Fruit fly (Drosophila melanogaster) S2 (cell line): ENCODE data around the gene CG43390.
"Not testable (repeated sequence)": the region's sequence is repeated elsewhere in the genome, so short reads cannot be mapped to it uniquely, and the experiment has no call there.

Experiments used
- CG8478 ChIP-seq: fragments of >200 bp; optimal IDR thresholded peaks from 2 replicates; lab custom pipeline; 2018
- CTCF ChIP-seq, 2 experiments: fragments of >200 bp; optimal IDR thresholded peaks; 2 replicates each; lab custom pipeline; 2018

CG43390 gene

DNA sequence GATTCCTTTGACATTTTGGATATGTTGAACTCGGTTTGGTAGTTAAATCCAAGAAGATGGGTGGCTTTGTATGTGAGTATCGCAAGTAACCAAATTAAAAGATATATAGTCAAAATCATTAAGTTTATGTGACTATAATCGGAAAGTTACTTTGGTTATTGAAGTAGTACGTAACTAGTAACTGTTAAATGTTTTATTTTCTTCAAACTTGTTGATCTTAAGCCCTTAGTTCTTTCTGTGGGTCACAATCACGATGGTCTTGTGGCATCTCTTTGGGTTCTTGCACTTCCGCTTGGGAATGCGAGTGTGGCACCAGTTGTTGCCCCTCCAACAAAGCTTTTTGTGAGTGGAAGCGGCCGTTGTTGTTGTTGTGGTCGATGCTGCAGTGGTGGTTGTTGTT is 2.8 kb downstream of the CG43390 start, which contains the start of gene CG33489:
TSS of gene CG33489 (minus strand) at position 101 of the 400 bp plus-strand sequence.
- not testable (repeated sequence) for TF ChIP-seq CG8478; CTCF (optimal IDR thresholded peaks at IDR 0.05; lab: Kevin White, UChicago)

DNA sequence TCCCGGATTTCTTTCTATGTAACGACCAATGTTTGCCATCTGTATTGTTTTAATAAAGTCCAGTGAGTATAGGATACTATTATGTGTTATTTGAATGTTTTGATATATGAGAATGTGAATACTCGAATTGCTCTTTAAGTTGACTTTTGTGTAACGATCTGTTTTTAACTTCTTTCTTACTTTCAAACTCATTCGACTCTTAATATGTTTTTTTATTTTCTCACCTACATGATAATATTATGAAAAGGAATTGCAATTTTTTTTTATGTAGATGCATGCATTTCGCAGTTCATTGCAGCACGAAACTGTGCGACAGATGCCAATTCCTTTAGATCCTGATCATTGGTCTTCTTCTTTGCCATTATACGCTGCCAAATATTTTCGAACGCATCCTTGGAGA is 5.2 kb downstream of the CG43390 start, which contains the start of gene CG33490:
TSS of gene CG33490 (minus strand) at position 101 of the 400 bp plus-strand sequence.
- TF ChIP-seq CG8478 = no peak
- no peak for TF ChIP-seq CTCF (optimal IDR thresholded peaks at IDR 0.05; lab: Kevin White, UChicago)

DNA sequence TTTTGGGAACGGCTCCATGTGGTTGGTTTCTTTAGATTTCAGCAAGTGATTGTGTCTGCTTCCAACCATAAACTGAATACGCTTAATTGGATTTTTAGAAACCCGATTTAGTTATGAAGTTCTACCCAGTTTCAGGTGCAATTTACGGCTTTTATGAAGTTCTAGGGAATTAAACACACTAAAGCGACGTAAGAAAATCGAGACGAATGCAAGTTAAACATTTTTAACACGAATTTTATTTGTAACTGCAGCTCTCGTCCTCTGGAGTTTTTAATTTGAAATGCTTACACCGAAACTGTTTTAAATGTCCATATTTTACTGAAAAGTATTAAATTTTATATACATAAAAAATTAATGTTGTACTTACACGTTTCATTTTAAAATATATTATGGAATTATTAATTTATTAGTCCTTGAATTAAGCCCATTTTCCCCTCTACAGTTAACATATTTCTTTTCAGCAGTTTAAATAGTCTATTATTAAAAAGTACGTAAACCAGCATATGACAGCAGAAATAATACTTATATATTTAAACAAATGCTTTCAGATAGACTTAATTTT is 15.7 kb downstream of the CG43390 start, which contains the start of the genes CG46412 and CG33267:
TSS of gene CG46412 (minus strand) at position 101 of the 562 bp plus-strand sequence.
TSS of gene CG33267 (plus strand) at position 512 of the 562 bp plus-strand sequence.
- TF ChIP-seq CG8478 (no peak), CTCF (optimal IDR thresholded peaks at IDR 0.05; lab: Kevin White, UChicago) (no peak)

DNA sequence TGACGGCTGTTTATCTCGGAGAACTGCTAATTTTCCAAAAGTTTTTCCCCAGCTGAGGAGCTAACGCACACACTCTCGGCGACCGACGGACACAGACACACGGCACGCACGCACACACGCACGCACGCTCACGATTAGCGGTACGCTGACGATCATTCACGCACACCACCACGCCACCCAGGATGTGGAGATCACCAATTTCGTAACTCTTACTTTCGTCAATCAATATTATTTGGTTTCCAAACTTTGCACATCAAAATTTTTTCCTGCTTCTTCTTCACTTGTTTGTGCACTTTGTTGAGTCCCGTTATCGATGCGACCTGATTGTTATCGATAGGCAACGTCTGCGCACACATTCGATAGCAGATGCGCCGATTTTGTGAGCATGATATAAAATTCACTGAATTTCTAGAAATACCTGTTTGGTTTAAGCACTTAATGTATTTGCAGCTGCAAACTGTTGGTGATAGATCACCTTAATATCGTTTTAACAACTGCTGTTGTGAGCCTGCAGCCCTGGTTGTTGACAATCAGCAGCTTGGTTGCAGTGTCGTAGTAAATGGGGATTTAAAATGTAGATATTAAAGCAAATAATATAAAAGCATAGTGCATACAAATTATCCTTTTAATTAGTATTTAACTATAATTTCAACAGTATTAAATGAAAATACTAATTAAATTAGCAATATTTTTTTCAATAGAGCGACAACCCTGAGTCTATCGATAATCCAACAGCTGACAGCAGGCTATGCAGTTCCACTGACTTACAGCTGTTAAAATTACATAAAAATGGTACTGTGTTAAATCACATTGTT is 17.6 kb downstream of the CG43390 start, which contains the start of the genes CG7394 and Mob2:
TSS of gene CG7394 (plus strand) at position 51 of the 815 bp plus-strand sequence.
TSS of gene Mob2 (minus strand) at position 288 of the 815 bp plus-strand sequence.
- TF ChIP-seq CG8478 = no peak
- TF ChIP-seq CTCF (optimal IDR thresholded peaks at IDR 0.05; lab: Kevin White, UChicago) = peak in 1 of 2 experiments; percentile 36

DNA sequence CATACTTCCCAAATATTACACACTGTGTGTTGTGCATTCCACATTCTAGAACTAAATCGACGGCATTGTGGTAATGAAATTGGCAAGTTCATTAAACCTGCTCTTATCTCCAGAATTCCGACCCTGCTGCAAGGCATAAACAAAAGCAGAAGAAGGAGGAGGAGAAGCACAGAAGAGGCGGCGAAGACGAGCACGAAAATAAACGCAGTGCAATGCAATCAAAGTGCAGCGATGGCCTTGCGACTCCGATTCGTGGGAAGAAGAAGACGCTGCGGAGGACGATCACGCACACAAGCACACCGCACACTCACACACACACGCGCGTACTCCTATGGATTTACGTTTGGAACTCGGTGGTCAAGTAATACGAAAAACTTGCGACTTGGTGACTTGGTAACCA is 18.9 kb downstream of the CG43390 start:
- no peak for TF ChIP-seq CTCF (optimal IDR thresholded peaks at IDR 0.05; lab: Kevin White, UChicago)
- no peak for TF ChIP-seq CG8478

DNA sequence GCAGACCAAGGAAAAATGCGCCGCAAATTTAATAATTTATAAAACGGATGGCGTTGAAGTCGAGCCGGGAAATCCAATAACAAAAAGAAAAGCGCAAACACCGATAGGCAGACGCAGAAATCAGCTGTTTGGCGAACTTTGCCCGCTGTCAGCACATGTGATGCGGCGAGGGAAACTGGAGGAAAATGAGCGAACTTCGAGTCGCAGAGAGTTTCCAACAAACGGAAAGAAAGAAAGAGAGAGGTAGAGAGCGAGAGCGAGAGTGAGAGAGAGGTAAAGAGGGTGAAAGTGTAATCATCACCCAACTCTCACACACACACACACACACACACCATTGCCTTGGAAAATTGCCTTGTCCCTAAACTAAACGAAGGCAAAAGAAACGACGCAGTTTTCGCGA is 22.5 kb downstream of the CG43390 start:
- no peak for TF ChIP-seq CG8478
- no peak for TF ChIP-seq CTCF (optimal IDR thresholded peaks at IDR 0.05; lab: Kevin White, UChicago)

DNA sequence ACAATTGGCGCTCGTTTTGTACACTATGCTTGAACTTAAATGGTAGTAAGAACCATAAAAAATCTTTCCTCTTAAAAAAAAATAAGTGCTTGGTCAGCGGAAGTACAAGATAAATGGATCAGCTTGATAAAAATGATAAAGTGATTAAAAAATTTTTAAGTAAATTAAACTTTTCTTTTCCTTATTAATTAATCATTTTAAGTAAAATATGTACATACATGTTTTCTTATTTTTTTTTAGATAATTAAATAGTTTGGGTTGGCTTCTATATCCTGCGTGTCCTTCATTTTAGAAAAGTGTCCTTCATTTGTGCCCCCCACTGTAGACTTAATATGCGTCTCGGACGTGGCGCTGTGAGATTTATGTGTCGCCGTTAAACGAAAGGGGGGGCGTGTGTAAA is 23.1 kb downstream of the CG43390 start:
- no peak for TF ChIP-seq CTCF (optimal IDR thresholded peaks at IDR 0.05; lab: Kevin White, UChicago)
- TF ChIP-seq CG8478 = no peak

DNA sequence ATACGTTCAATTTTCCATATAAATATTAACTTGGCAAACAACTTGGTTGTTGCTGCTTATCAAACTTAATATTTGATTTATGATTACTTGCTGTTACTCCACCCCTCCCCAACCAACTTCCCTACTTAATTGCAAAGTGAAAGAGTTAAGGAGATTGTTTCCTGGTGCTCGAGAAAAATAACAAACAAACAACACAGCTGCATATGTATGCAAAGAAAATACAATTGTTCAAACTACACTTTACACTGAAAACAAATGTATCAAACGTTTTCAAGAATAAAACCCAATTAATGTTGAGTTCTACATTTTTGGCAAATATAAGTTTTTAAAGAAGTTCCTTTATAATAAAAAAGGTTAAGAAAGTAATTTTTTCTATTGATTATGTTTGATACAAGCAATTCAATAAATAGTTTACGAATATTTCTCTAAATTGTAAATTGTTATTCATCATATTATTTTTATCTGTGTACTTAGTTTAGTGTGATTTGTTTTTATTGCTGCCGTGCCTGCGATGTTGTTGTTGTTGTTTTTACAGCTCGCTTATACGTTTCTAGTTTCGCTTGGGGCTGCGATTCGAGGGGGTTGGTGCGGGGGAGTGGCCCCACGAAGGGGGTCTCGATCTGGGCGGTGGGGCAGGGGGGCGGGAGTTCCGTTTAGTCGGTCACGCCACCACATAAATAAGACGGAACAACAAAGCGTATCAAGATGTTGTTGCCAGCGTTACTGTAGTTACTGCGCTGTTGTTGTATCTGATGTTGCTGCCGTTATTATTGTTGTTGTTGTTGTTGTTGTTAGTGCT is 23.9 kb downstream of the CG43390 start:
- TF ChIP-seq CG8478 (no peak), CTCF (optimal IDR thresholded peaks at IDR 0.05; lab: Kevin White, UChicago) (no peak)

DNA sequence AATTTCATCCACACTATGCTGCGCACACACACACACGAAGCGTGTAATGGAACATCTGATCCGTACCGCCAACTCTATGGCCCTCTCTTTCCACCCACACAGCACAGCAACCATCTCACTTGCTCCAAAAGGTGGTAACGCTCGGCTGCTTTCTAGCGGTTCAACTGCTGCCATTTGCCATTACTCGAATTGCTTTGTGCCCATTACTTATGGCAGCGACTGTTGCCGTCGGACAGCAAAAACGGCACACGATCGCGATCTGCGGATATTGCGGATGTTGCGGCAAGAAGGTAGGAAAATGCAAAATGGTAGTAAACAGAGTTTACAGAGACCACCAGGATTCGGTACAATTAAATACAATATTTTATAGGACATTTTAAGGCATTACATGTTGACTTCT is 25.0 kb downstream of the CG43390 start:
- TF ChIP-seq CG8478 = no peak
- peak in 1 of 2 experiments; percentile 15 for TF ChIP-seq CTCF (optimal IDR thresholded peaks at IDR 0.05; lab: Kevin White, UChicago)

DNA sequence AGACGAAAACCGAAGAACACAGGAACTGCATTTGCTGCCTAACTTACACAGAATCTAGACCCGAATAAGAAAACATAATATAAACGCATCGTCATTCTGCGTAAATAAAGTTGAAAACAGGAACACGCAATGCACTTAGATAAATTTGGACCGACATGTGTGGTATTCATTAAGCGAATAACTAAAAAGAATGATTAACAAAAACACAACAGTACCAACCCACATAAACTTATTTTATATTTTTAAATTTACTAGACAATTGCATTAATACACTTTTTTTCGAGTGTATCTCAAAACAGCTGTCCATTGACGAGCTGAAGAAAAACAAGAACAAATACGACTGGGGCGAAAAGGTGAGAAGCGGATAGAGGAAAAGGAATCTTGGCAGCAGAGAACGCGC is 25.4 kb downstream of the CG43390 start:
- TF ChIP-seq CG8478 (no peak), CTCF (optimal IDR thresholded peaks at IDR 0.05; lab: Kevin White, UChicago) (no peak)

DNA sequence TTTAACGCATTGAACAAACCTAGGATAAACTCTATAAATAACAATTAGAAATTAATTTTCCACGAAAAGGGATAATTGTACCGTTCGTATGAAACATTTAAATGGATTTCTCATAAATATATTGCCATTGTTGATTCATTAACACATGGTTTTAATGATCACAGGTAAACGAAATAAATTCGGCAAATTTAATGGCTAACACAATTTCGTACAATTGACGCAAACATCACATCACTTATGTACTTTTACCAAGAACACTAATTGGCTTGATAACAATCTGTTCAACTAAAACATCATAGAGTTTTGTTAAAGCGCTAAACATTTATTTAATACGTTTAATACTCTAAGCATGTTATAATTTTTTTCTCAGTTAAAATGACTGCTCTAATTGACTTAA is 26.1 kb downstream of the CG43390 start:
- TF ChIP-seq CTCF (optimal IDR thresholded peaks at IDR 0.05; lab: Kevin White, UChicago) (no peak), CG8478 (no peak)

DNA sequence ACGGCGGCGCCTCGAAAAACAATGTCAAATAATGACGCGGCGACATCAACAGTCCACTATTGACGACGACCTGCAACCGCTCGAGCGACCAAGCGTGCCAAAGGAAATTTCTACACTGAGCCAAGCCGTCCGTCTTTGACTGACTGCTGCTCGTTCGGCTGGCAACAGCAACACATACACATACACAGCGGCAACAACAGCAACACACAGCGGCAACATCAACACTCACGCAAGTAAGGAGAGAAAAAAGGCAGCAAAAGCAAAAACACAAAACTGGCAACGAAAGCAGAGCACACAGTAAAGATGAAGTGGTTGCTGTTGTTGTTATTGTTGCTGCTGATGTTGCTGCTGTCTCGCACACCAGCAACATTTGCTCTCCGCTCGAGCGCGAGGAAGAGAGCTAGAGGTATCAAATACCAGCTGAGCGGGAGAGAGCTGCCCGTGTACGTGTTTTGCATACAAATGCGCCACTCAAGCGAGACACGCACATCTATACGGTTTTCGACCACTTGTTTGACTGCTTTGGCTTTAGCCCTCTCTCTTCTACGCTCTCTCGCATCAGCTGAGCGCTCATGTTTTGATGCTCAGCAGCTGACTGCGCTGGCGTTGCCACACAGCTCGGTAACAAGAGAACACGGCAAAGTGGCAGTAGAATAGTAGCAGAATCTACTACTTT is 26.6 kb downstream of the CG43390 start:
- TF ChIP-seq CTCF (optimal IDR thresholded peaks at IDR 0.05; lab: Kevin White, UChicago) = no peak
- TF ChIP-seq CG8478 = no peak

DNA sequence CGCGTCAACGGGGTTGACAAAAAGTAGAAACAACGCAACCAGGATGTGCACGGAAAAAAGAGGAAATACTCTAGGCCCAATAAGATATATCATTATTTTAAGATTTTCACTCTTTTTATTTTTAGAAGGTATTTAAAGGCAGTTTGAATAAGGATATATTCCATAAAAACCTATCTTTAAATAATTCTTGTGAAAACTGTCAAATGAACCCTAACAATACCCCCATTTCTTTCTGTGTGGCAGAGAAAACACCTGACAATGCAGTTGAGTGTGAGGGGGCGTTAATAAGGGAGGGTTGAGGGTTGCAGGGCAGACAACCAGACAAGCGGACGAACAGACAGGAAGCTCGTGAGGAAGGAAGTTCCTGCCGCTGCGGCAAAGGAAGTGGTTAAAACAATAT is 27.8 kb downstream of the CG43390 start:
- TF ChIP-seq CTCF (optimal IDR thresholded peaks at IDR 0.05; lab: Kevin White, UChicago) (no peak), CG8478 (no peak)

DNA sequence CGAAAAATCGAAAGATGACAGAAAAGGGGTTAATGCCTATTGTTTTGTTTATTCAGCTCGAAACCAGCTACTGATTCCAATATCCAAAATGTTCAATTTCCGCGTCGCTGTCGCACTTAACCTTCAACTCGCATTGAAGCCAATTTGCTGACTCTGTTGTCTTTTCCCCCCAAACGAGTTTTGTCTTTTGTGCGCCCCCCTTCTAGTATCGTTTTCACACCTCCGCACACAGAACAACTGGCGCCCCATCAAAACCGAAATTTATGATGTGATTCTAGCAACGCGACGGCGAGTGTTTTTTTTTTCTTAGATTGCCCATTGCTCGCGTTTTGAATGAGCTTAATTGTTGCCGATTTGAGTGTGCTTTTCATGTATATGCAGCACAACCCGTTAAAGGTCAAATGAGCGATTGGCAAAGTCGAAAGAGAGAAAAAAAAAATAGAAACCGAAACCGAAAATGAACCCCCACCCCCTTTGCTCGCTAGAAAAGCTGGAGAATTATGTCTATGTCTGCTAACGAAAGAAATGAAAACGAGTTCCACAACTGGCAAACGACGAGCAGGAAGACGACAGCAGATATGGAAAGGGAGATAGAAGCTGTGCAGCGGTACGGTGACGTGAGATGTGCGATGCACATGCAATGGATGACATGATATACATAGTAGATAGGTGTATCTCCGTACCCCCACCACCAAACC is 29.2 kb downstream of the CG43390 start:
- TF ChIP-seq CG8478 (no peak), CTCF (optimal IDR thresholded peaks at IDR 0.05; lab: Kevin White, UChicago) (no peak)
